Fruit fly (Drosophila melanogaster) whole organism, embryonic: ENCODE measurements around the gene RhoGAP19D.

Experiments used
- Asciz ChIP-seq: fragments of 200-800 bp; sonication (Bioruptor generic); optimal IDR thresholded peaks from 2 replicates; lab custom pipeline; 2017; ENCODE audit warnings: missing biosample characterization, mild to moderate bottlenecking, missing genetic modification characterization, missing genetic modification reagents
- B-H2 ChIP-seq: fragments of 200-800 bp; sonication (Bioruptor generic); optimal IDR thresholded peaks from 2 replicates; lab custom pipeline; 2018; ENCODE audit warnings: missing biosample characterization, mild to moderate bottlenecking, missing genetic modification characterization
- Bgb ChIP-seq: fragments of 200-800 bp; sonication (Bioruptor generic); IDR thresholded peaks from 2 replicates; pipeline ENCODE4 v1.3.6; 2022; ENCODE audit warnings: missing biosample characterization, missing genetic modification characterization; ENCODE audit not compliant: partially characterized antibody
- CG10366 ChIP-seq: fragments of 200-800 bp; sonication (Bioruptor generic); IDR thresholded peaks from 2 replicates; pipeline ENCODE4 v1.3.6; 2022; ENCODE audit warnings: missing biosample characterization, missing genetic modification characterization
- CG10462 ChIP-seq: fragments of 200-800 bp; sonication (Bioruptor generic); optimal IDR thresholded peaks from 2 replicates; lab custom pipeline; 2016; ENCODE audit warnings: missing biosample characterization, missing genetic modification characterization
- CG11085 ChIP-seq: fragments of 200-800 bp; sonication (Bioruptor generic); IDR thresholded peaks from 2 replicates; pipeline ENCODE4 v1.3.6; 2022; ENCODE audit warnings: missing biosample characterization, missing genetic modification characterization
- CG11247 ChIP-seq: fragments of 200-800 bp; sonication (Bioruptor generic); IDR thresholded peaks from 2 replicates; pipeline ENCODE4 v1.3.6; 2022; ENCODE audit warnings: missing biosample characterization, missing genetic modification characterization
- CG12104 ChIP-seq: fragments of 200-800 bp; sonication (Bioruptor generic); optimal IDR thresholded peaks from 3 replicates; lab custom pipeline; 2016; ENCODE audit warnings: missing biosample characterization, missing genetic modification characterization
- CG12299 ChIP-seq: fragments of 200-800 bp; sonication (Bioruptor generic); optimal IDR thresholded peaks from 2 replicates; lab custom pipeline; 2018; ENCODE audit warnings: missing biosample characterization, mild to moderate bottlenecking, missing genetic modification characterization
- CG12659 ChIP-seq: fragments of 200-800 bp; sonication (Bioruptor generic); optimal IDR thresholded peaks from 3 replicates; lab custom pipeline; 2017; ENCODE audit warnings: mild to moderate bottlenecking, missing biosample characterization, missing genetic modification reagents, missing genetic modification characterization
- CG14667 ChIP-seq: fragments of 200-800 bp; sonication (Bioruptor generic); IDR thresholded peaks from 2 replicates; pipeline ENCODE4 v1.3.6; 2022; ENCODE audit warnings: missing biosample characterization, missing genetic modification characterization
- CG14860 ChIP-seq: fragments of 200-800 bp; sonication (Bioruptor generic); IDR thresholded peaks from 3 replicates; pipeline ENCODE4 v1.3.6; 2022; ENCODE audit warnings: missing biosample characterization, missing genetic modification characterization; ENCODE audit not compliant: partially characterized antibody
- CG15601 ChIP-seq: fragments of 200-800 bp; sonication (Bioruptor generic); optimal IDR thresholded peaks from 3 replicates; lab custom pipeline; 2019; ENCODE audit warnings: missing biosample characterization, mild to moderate bottlenecking, missing genetic modification characterization, moderate library complexity
- CG18764 ChIP-seq: fragments of 200-800 bp; sonication (Bioruptor generic); optimal IDR thresholded peaks from 3 replicates; lab custom pipeline; 2016; ENCODE audit warnings: missing biosample characterization, missing genetic modification characterization
- CG31365 ChIP-seq: fragments of 200-800 bp; sonication (Bioruptor generic); optimal IDR thresholded peaks from 2 replicates; lab custom pipeline; 2018; ENCODE audit warnings: missing biosample characterization, mild to moderate bottlenecking, missing genetic modification characterization
- CG32772 ChIP-seq: fragments of 200-800 bp; sonication (Bioruptor generic); IDR thresholded peaks from 2 replicates; pipeline ENCODE4 v1.3.6; 2022; ENCODE audit warnings: missing biosample characterization, missing genetic modification characterization
- CG42726 ChIP-seq: fragments of 200-800 bp; sonication (Bioruptor generic); IDR thresholded peaks from 2 replicates; pipeline ENCODE4 v1.3.6; 2022; ENCODE audit warnings: missing biosample characterization, missing genetic modification characterization; ENCODE audit not compliant: partially characterized antibody
- CG5245 ChIP-seq: fragments of 200-800 bp; sonication (Bioruptor generic); optimal IDR thresholded peaks from 3 replicates; lab custom pipeline; 2016; ENCODE audit warnings: missing biosample characterization, missing genetic modification characterization
- CG8290 ChIP-seq, 3 experiments: fragments of 200-800 bp; sonication (Bioruptor generic); optimal IDR thresholded peaks; 2 replicates each; lab custom pipeline; 2016 to 2019; ENCODE audit warnings: missing biosample characterization in 3 of 3, missing genetic modification characterization in 3 of 3, mild to moderate bottlenecking in 2 of 3, moderate library complexity in 1 of 3
- CG9437 ChIP-seq: fragments of 200-800 bp; sonication (Bioruptor generic); optimal IDR thresholded peaks from 2 replicates; lab custom pipeline; 2018; ENCODE audit warnings: missing biosample characterization, mild to moderate bottlenecking, missing genetic modification characterization
- D19B ChIP-seq: fragments of 200-800 bp; sonication (Bioruptor generic); optimal IDR thresholded peaks from 2 replicates; lab custom pipeline; 2017; ENCODE audit warnings: missing biosample characterization, mild to moderate bottlenecking, missing genetic modification characterization
- Dek ChIP-seq: fragments of 200-800 bp; sonication (Bioruptor generic); optimal IDR thresholded peaks from 3 replicates; lab custom pipeline; 2019; ENCODE audit warnings: missing biosample characterization, mild to moderate bottlenecking, missing genetic modification characterization, moderate library complexity
- Dfd ChIP-seq, 2 experiments: fragments of >200 bp; optimal IDR thresholded peaks; 2 replicates each; lab custom pipeline; 2017; ENCODE audit warnings: missing biosample characterization in 2 of 2, missing genetic modification characterization in 2 of 2
- Dip3 ChIP-seq: fragments of 200-800 bp; sonication (Bioruptor generic); optimal IDR thresholded peaks from 3 replicates; lab custom pipeline; 2016; ENCODE audit warnings: missing biosample characterization, missing genetic modification characterization
- Doc3 ChIP-seq: fragments of 200-800 bp; sonication (Bioruptor generic); IDR thresholded peaks from 3 replicates; pipeline ENCODE4 v1.3.6; 2022; ENCODE audit warnings: missing biosample characterization, missing genetic modification characterization; ENCODE audit not compliant: partially characterized antibody
- Fer3 ChIP-seq: fragments of 200-800 bp; sonication (Bioruptor generic); optimal IDR thresholded peaks from 2 replicates; lab custom pipeline; 2018; ENCODE audit warnings: missing biosample characterization, mild to moderate bottlenecking, missing genetic modification characterization, moderate library complexity
- H15 ChIP-seq: fragments of 200-800 bp; sonication (Bioruptor generic); IDR thresholded peaks from 3 replicates; pipeline ENCODE4 v1.3.6; 2022; ENCODE audit warnings: missing biosample characterization, missing genetic modification characterization
- MBD-R2 ChIP-seq: fragments of 200-800 bp; sonication (Bioruptor generic); IDR thresholded peaks from 2 replicates; pipeline ENCODE4 v1.3.6; 2022; ENCODE audit warnings: missing biosample characterization, missing genetic modification characterization
- PHDP ChIP-seq: fragments of 200-800 bp; sonication (Bioruptor generic); optimal IDR thresholded peaks from 3 replicates; lab custom pipeline; 2018; ENCODE audit warnings: missing biosample characterization, mild to moderate bottlenecking, missing genetic modification characterization, moderate library complexity
- Pdp1 ChIP-seq, 2 experiments: fragments of 200-800 bp; sonication (Bioruptor generic); optimal IDR thresholded peaks; 3 replicates each; lab custom pipeline; 2016; ENCODE audit warnings: missing biosample characterization in 2 of 2, missing genetic modification characterization in 2 of 2, mild to moderate bottlenecking in 1 of 2, moderate library complexity in 1 of 2
- Ravus ChIP-seq: fragments of 200-800 bp; sonication (Bioruptor generic); IDR thresholded peaks from 2 replicates; pipeline ENCODE4 v1.3.6; 2022; ENCODE audit warnings: missing biosample characterization, missing genetic modification characterization
- ab ChIP-seq: fragments of 200-800 bp; sonication (Bioruptor generic); optimal IDR thresholded peaks from 2 replicates; lab custom pipeline; 2016; ENCODE audit warnings: missing biosample characterization, missing genetic modification characterization
- bab2 ChIP-seq: fragments of 200-800 bp; sonication (Bioruptor generic); optimal IDR thresholded peaks from 2 replicates; lab custom pipeline; 2016; ENCODE audit warnings: missing biosample characterization, missing genetic modification characterization
- caup ChIP-seq: fragments of 200-800 bp; sonication (Bioruptor generic); optimal IDR thresholded peaks from 3 replicates; lab custom pipeline; 2017; ENCODE audit warnings: missing biosample characterization, mild to moderate bottlenecking, missing genetic modification characterization, moderate library complexity; ENCODE audit not compliant: severe bottlenecking
- ci ChIP-seq: fragments of 200-800 bp; sonication (Bioruptor generic); IDR thresholded peaks from 3 replicates; pipeline ENCODE4 v1.3.6; 2022; ENCODE audit warnings: missing biosample characterization, missing genetic modification characterization
- gcm2 ChIP-seq: fragments of 200-800 bp; sonication (Bioruptor generic); optimal IDR thresholded peaks from 2 replicates; lab custom pipeline; 2016; ENCODE audit warnings: missing biosample characterization, missing genetic modification characterization
- gsb ChIP-seq: fragments of 200-800 bp; sonication (Bioruptor generic); IDR thresholded peaks from 2 replicates; pipeline ENCODE4 v1.3.6; 2022; ENCODE audit warnings: missing biosample characterization, missing genetic modification characterization
- hbn ChIP-seq: fragments of 200-800 bp; sonication (Bioruptor generic); IDR thresholded peaks from 2 replicates; pipeline ENCODE4 v1.3.6; 2022; ENCODE audit warnings: missing biosample characterization, missing genetic modification characterization; ENCODE audit not compliant: partially characterized antibody
- odd ChIP-seq: fragments of 200-800 bp; sonication (Bioruptor generic); optimal IDR thresholded peaks from 2 replicates; lab custom pipeline; 2017; ENCODE audit warnings: missing biosample characterization, mild to moderate bottlenecking, missing genetic modification characterization
- pan ChIP-seq, 4 experiments: fragments of >200 bp in 3 of 4; fragments of 200-800 bp in 1 of 4; sonication (Bioruptor generic) in 1 of 4; optimal IDR thresholded peaks in 3 of 4; IDR thresholded peaks in 1 of 4; 2 replicates each; pipeline versions ENCODE4 v1.3.6 to Lab custom; 2017 to 2022; ENCODE audit warnings: missing biosample characterization in 2 of 4, missing genetic modification characterization in 2 of 4, mixed read lengths in 1 of 4
- pros ChIP-seq: fragments of 200-800 bp; sonication (Bioruptor generic); optimal IDR thresholded peaks from 3 replicates; lab custom pipeline; 2019; ENCODE audit warnings: missing biosample characterization, mild to moderate bottlenecking, missing genetic modification characterization, moderate library complexity
- schlank ChIP-seq: fragments of 200-800 bp; sonication (Bioruptor generic); optimal IDR thresholded peaks from 2 replicates; lab custom pipeline; 2018; ENCODE audit warnings: missing biosample characterization, mild to moderate bottlenecking, missing genetic modification characterization
- ssp ChIP-seq: fragments of 200-800 bp; sonication (Bioruptor generic); IDR thresholded peaks from 2 replicates; pipeline ENCODE4 v1.3.6; 2022; ENCODE audit warnings: missing biosample characterization, missing genetic modification characterization
- sug ChIP-seq: fragments of 200-800 bp; optimal IDR thresholded peaks from 2 replicates; lab custom pipeline; 2019; ENCODE audit warnings: missing biosample characterization, mild to moderate bottlenecking, missing genetic modification characterization, moderate library complexity
- tio ChIP-seq: fragments of 200-800 bp; sonication (Bioruptor generic); optimal IDR thresholded peaks from 2 replicates; lab custom pipeline; 2017; ENCODE audit warnings: missing biosample characterization, missing genetic modification characterization, inconsistent platforms
- tx ChIP-seq: fragments of 200-800 bp; sonication (Bioruptor generic); optimal IDR thresholded peaks from 2 replicates; lab custom pipeline; 2016; ENCODE audit warnings: missing biosample characterization, missing genetic modification characterization
- unc-4 ChIP-seq: fragments of 200-800 bp; sonication (Bioruptor generic); IDR thresholded peaks from 2 replicates; pipeline ENCODE4 v1.3.6; 2022; ENCODE audit warnings: missing biosample characterization, missing genetic modification characterization; ENCODE audit not compliant: partially characterized antibody

Gene RhoGAP19D

DNA sequence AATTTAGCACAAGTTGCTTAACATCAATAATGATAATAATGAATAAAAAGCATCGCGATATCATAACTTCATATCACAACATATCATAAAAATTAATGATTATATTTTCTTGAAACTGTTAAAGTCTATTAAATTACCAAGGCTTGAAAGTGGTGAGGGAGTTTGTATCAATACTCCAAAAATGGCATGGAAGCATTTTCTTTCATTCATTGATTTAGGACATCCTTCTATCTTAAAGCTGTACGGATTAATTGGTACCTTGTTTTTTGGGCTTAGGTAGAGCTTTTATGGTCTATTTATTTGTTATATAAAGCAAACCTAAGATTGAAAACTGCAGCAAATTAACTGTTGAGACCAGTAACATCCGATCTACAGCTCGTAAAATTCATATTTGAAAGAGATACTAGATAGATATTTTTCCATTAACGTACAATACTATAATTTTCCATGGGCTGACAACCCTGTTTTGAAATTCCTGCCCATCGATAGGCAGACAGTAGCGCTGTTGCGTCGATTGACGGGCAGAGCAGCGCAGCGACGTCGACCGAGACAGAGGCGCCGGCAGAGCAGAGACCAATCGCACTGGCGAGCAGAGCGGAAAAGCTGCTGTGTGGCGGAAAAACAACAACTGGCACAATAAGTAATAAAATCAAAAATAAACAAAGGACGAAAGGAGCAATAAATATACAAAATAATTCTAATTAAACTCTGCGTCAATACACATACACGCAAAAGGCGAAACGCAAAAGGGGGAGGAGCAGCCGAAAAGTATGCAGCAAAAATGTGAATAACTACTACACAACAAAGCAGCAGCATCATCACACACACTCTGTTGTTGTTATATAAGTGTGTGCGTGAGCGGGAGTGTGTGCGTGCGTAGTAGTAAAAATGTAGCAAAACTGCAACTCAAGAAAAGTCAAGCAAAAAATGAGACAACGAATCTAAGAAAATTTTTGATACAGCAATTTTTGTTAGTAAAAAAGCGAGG, 76.9 kb downstream of the RhoGAP19D start, which contains the start of gene CG1695 (continued):
- TF ChIP-seq Bgb (GFP tag; lab: Robert Waterston, UW) (no peak), schlank (tag; lab: Kevin White, UChicago) (no peak), Ravus (GFP tag; lab: Robert Waterston, UW) (no peak), MBD-R2 (GFP tag; lab: Robert Waterston, UW) (no peak; the same call in 1 of the 2 replicates), ci (GFP tag; lab: Robert Waterston, UW) (peak; percentile 48; the same call in 1 of the 3 replicates), CG5245 (GFP tag; lab: Kevin White, UChicago) (no peak), tx (no peak), ssp (GFP tag; lab: Robert Waterston, UW) (no peak), D19B (GFP tag; lab: Kevin White, UChicago) (no peak), tio (no peak), CG15601 (no peak), hbn (GFP tag; lab: Robert Waterston, UW) (no peak), ab (GFP tag; lab: Kevin White, UChicago) (no peak), unc-4 (peak; percentile 39; the same call in 1 of the 2 replicates), CG14667 (GFP tag; lab: Robert Waterston, UW) (no peak), CG12104 (GFP tag; lab: Kevin White, UChicago) (peak; percentile 8), CG9437 (peak; percentile 51), CG10366 (GFP tag; lab: Robert Waterston, UW) (no peak), bab2 (GFP tag; lab: Kevin White, UChicago) (peak; percentile 24), pan (optimal IDR thresholded peaks at IDR 0.05; lab: Kevin White, UChicago) (no peak), pan (GFP tag; optimal IDR thresholded peaks at IDR 0.05 in 1 of 2, IDR thresholded peaks at IDR 0.05 in 1 of 2) (no peak), gsb (no peak), CG11085 (GFP tag; lab: Robert Waterston, UW) (no peak), CG14860 (GFP tag; lab: Robert Waterston, UW) (no peak), Doc3 (GFP tag; lab: Robert Waterston, UW) (no peak), caup (GFP tag; lab: Kevin White, UChicago) (no peak), odd (GFP tag; lab: Kevin White, UChicago) (peak; percentile 32), H15 (GFP tag; lab: Robert Waterston, UW) (no peak), sug (no peak), CG8290 (GFP tag; optimal IDR thresholded peaks at IDR 0.05; lab: Kevin White, UChicago) (no peak), CG8290 (tag; optimal IDR thresholded peaks at IDR 0.05; lab: Kevin White, UChicago) (peak in 1 of 2 experiments; percentile 51), Pdp1 (GFP tag; optimal IDR thresholded peaks at IDR 0.05; lab: Kevin White, UChicago) (peak; percentile 1 to 71), CG11247 (GFP tag; lab: Robert Waterston, UW) (no peak), CG42726 (GFP tag; lab: Robert Waterston, UW) (no peak), pros (GFP tag; lab: Kevin White, UChicago) (no peak), CG12659 (GFP tag; lab: Kevin White, UChicago) (peak; percentile 34), PHDP (tag; lab: Kevin White, UChicago) (no peak), CG18764 (GFP tag; lab: Kevin White, UChicago) (no peak), B-H2 (no peak), Fer3 (no peak), Asciz (GFP tag; lab: Kevin White, UChicago) (no peak), gcm2 (GFP tag; lab: Kevin White, UChicago) (no peak), Dip3 (no peak), Dek (no peak), CG10462 (GFP tag; lab: Kevin White, UChicago) (no peak), CG32772 (GFP tag; lab: Robert Waterston, UW) (no peak), CG31365 (tag; lab: Kevin White, UChicago) (no peak), Dfd (GFP tag; optimal IDR thresholded peaks at IDR 0.05; lab: Kevin White, UChicago) (no peak), CG12299 (tag; lab: Kevin White, UChicago) (no peak)
